Fruit fly (Drosophila melanogaster): ENCODE results near the gene CG5282.

Gene CG5282

DNA sequence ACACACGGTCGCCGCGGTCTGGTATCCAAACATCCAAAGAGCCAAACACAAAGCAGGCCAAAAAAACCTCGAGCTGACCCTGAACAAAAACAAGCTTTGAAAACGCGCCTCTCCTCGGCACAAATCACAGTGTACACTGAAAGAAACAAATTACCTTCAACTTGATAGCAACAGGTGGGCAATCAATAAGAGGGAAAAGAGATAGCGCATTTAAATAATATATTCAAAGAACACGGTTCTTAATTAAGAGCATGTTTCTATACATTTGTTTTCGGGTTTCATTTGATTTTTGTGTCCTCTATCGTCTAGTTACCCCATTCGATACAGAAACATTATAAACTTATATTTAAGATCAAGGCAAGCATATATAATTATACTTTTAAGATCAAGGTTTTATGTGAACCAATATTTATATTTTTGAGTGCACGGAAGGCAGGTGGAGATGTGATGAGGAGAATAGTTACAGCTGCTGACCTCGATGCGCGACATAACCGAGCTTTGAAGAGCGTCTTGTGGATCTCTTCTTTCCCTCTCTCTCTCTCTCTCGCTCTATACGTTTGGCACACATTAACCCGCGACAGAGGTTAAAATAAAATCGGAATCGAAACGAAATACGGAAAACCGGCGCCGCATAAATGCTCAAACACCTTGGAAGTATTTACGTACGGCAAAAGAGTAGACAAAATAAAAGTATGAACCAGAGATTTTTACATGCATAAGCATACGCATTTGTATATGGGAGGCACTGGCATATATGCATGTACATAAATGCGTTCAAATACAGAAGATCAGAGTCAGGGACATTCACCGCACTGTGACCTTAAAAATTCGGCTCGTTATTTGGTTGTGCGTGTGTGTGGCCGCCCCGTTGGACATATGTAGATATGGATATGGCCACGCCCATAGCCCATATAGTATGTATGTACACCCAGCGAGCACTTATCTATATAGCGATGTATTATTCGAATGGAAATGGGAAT lies 27.3 kb downstream of the CG5282 start (continued):
- TF ChIP-seq dysf (GFP tag; IDR thresholded peaks at IDR 0.05) (peak; percentile 89), Six4 (GFP tag; optimal IDR thresholded peaks at IDR 0.05) (peak; percentile 69), CG2120 (GFP tag; optimal IDR thresholded peaks at IDR 0.05) (peak; percentile 90), CG17912 (GFP tag; optimal IDR thresholded peaks at IDR 0.05) (no peak), Poxn (GFP tag; IDR thresholded peaks at IDR 0.05) (no peak), da (GFP tag; optimal IDR thresholded peaks at IDR 0.05) (peak; percentile 27), tgo (GFP tag; IDR thresholded peaks at IDR 0.05) (peak; percentile 79), zen (tag; optimal IDR thresholded peaks at IDR 0.05) (peak; percentile 46), Doc2 (GFP tag; IDR thresholded peaks at IDR 0.05) (no peak), rib (GFP tag; IDR thresholded peaks at IDR 0.05) (no peak), CG11695 (GFP tag; IDR thresholded peaks at IDR 0.05) (peak; percentile 82), chinmo (GFP tag; IDR thresholded peaks at IDR 0.05; ENCODE audit: partially characterized antibody) (peak; percentile 88), kah (GFP tag; optimal IDR thresholded peaks at IDR 0.05) (peak; percentile 93), CG2712 (tag; optimal IDR thresholded peaks at IDR 0.05) (peak; percentile 90), CG17568 (GFP tag; optimal IDR thresholded peaks at IDR 0.05) (peak; percentile 76), fd96Cb (tag; optimal IDR thresholded peaks at IDR 0.05) (peak; percentile 82), Max (GFP tag; optimal IDR thresholded peaks at IDR 0.05) (peak; percentile 83), ssp (GFP tag; IDR thresholded peaks at IDR 0.05) (peak; percentile 63), ERR (GFP tag; optimal IDR thresholded peaks at IDR 0.05) (peak; percentile 3), sc (optimal IDR thresholded peaks at IDR 0.05) (no peak), sc (GFP tag; optimal IDR thresholded peaks at IDR 0.05) (peak; percentile 72), caup (GFP tag; optimal IDR thresholded peaks at IDR 0.05; ENCODE audit: severe bottlenecking) (peak; percentile 83), D19A (tag; optimal IDR thresholded peaks at IDR 0.05) (peak; percentile 84), Neu2 (GFP tag; optimal IDR thresholded peaks at IDR 0.05; ENCODE audit: borderline replicate concordance) (no peak), CG15696 (tag; optimal IDR thresholded peaks at IDR 0.05) (peak; percentile 48), CG7928 (GFP tag; optimal IDR thresholded peaks at IDR 0.05) (peak; percentile 51), CG9609 (GFP tag; optimal IDR thresholded peaks at IDR 0.05) (peak; percentile 72), CG34376 (GFP tag; optimal IDR thresholded peaks at IDR 0.05) (peak; percentile 71), ind (GFP tag; optimal IDR thresholded peaks at IDR 0.05) (peak; percentile 85), NC2β (GFP tag; optimal IDR thresholded peaks at IDR 0.05) (peak; percentile 50), croc (GFP tag; conservative IDR thresholded peaks at IDR 0.05) (peak; percentile 36; the same call in 2 of the 3 replicates), bcd (GFP tag; optimal IDR thresholded peaks at IDR 0.05) (peak; percentile 89), fd64A (GFP tag; optimal IDR thresholded peaks at IDR 0.05) (peak; percentile 11), seq (GFP tag; IDR thresholded peaks at IDR 0.05) (peak; percentile 86), Ets65A (GFP tag) (peak; percentile 91), lmd (GFP tag; IDR thresholded peaks at IDR 0.05) (peak; percentile 85), Scr (GFP tag; IDR thresholded peaks at IDR 0.05; ENCODE audit: partially characterized antibody) (no peak), PHDP (tag; optimal IDR thresholded peaks at IDR 0.05) (peak; percentile 90), Fer3 (tag; optimal IDR thresholded peaks at IDR 0.05) (peak; percentile 83), nerfin-2 (GFP tag; IDR thresholded peaks at IDR 0.05; ENCODE audit: partially characterized antibody) (no peak), CG12219 (GFP tag; optimal IDR thresholded peaks at IDR 0.05) (peak; percentile 85), Blimp-1 (GFP tag; optimal IDR thresholded peaks at IDR 0.05) (peak; percentile 81), Ets97D (GFP tag; optimal IDR thresholded peaks at IDR 0.05) (peak; percentile 20), CG7556 (GFP tag; optimal IDR thresholded peaks at IDR 0.05) (peak; percentile 92), nau (GFP tag; optimal IDR thresholded peaks at IDR 0.05) (peak; percentile 81), fru (optimal IDR thresholded peaks at IDR 0.05) (no peak), B-H2 (GFP tag; optimal IDR thresholded peaks at IDR 0.05) (no peak), HHEX (GFP tag; optimal IDR thresholded peaks at IDR 0.05) (peak; percentile 85)

All from whole organism, embryonic.